Worm (Caenorhabditis elegans): Measurements from ENCODE around the gene T25D1.2.

DNA sequence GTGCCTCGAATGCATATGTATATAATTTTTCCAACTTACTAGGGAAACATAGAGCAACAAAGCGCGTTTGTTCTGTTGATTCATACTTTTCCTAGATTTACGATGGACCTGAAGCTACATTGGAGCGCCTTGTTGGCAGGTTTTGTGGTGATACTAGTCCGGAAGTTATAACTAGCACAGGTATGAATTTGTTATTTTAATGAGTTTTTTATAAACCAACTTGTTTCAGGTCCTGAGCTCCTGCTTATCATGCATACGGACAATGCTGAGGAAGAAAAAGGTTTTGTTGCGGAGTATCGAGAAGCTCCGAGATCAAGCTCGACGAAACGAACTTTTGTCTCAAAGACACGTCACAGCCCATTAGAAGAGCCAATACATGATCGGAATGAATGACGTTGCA, 44.6 kb upstream of the T25D1.2 start, which contains the start of gene F38E9.1:
- no peak for TF ChIP-seq nhr-12 (tag; optimal IDR thresholded peaks at IDR 0.05)
- TF ChIP-seq unc-39 (tag; optimal IDR thresholded peaks at IDR 0.05): no peak
- TF ChIP-seq elt-3 (tag; optimal IDR thresholded peaks at IDR 0.05): no peak
